Fruit fly (Drosophila melanogaster) whole organism, wandering third instar larva: ENCODE results near the gene AdamTS-B.

ENCODE experiments used
- Dif ChIP-seq: fragments of 200-275, 200-300 bp; sonication (Bioruptor generic); optimal IDR thresholded peaks from 2 replicates; lab custom pipeline; 2018; ENCODE audit warnings: missing biosample characterization, missing genetic modification characterization; ENCODE audit not compliant: partially characterized antibody
- GATAd ChIP-seq: sonication (Bioruptor generic); optimal IDR thresholded peaks from 2 replicates; lab custom pipeline; 2016; ENCODE audit warnings: missing biosample characterization, missing genetic modification characterization
- HLH106 ChIP-seq: fragments of 200-800 bp; optimal IDR thresholded peaks from 3 replicates; lab custom pipeline; 2019; ENCODE audit warnings: missing biosample characterization, mild to moderate bottlenecking, missing genetic modification characterization, moderate library complexity
- Vsx2 ChIP-seq: fragments of 200-300, 225-300 bp; sonication (Bioruptor generic); optimal IDR thresholded peaks from 2 replicates; lab custom pipeline; 2018; ENCODE audit warnings: missing biosample characterization, missing genetic modification characterization; ENCODE audit not compliant: partially characterized antibody
- dmrt93B ChIP-seq: fragments of 200-800 bp; sonication (Bioruptor generic); optimal IDR thresholded peaks from 2 replicates; lab custom pipeline; 2018; ENCODE audit warnings: missing biosample characterization, mild to moderate bottlenecking, missing genetic modification characterization
- pan ChIP-seq: fragments of >200 bp; optimal IDR thresholded peaks from 2 replicates; lab custom pipeline; 2017
- psq ChIP-seq: fragments of 200-800 bp; sonication (Bioruptor generic); optimal IDR thresholded peaks from 3 replicates; lab custom pipeline; 2017; ENCODE audit warnings: missing biosample characterization, mild to moderate bottlenecking, missing genetic modification characterization, moderate library complexity

DNA sequence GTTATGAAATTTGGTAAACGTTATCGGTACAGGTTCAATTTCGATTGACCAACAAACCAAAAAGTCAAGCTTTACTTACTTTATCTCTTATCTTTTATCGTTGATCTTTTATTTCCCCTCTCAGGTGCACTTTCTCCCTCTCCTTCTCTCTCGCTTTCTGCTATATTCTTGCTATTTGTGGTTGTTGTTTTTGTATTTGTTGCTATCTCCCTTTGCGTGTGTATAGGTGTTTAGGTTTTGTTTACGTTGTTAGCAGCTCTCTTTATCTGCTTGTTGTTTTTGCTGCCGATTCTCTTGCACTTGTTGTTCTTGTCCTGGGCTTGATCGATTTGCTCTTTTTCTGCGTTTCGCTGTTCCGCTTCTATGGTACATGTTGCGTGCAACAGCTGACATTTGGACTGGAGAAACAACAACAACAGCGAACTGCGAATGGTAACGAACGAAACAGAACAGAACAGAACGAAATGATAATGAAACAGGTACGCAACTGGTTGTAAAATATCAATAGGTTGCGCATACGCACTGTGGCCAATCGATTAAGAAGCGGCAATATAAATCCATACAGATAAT, 46.0 kb downstream of the AdamTS-B start:
- no peak for TF ChIP-seq GATAd
- TF ChIP-seq pan, result no peak
- no peak for TF ChIP-seq Dif (GFP tag; lab: Kevin White, UChicago)
- TF ChIP-seq psq, result peak; percentile 28
- no peak for TF ChIP-seq Vsx2 (GFP tag; lab: Kevin White, UChicago)
- TF ChIP-seq HLH106 (tag; lab: Kevin White, UChicago), result no peak
- TF ChIP-seq dmrt93B (GFP tag; lab: Kevin White, UChicago), result no peak
